Fruit fly (Drosophila melanogaster): ENCODE measurements around the gene Afti.

- TF ChIP-seq kay (GFP tag; ENCODE audit: borderline replicate concordance) (no peak), Mnt (GFP tag; optimal IDR thresholded peaks at IDR 0.05) (no peak), tj (GFP tag; optimal IDR thresholded peaks at IDR 0.05) (no peak), CG7101 (tag; optimal IDR thresholded peaks at IDR 0.05) (no peak), Hr96 (GFP tag; optimal IDR thresholded peaks at IDR 0.05) (no peak), bab1 (GFP tag; optimal IDR thresholded peaks at IDR 0.05) (no peak)
These were observed 30.1 kb upstream of the Afti start for dm6 chr3R:14356619-14357018.

Data from whole organism, adult.